1 fruit fly cellular context compared by ENCODE assay signal in genomic region chr2L:3754835-3755547, dm6.
TF ChIP-seq lines count a peak whose summit lies in the region.

No protein-coding gene starts in this region.

TF ChIP-seq in whole organism, embryonic, 481 proteins besides CTCF, POLR2A, EP300 and RAD21 (continued from another document):
- peak; percentile 40; the same call in 1 of the 2 replicates for TF ChIP-seq Adf1 (GFP tag; IDR thresholded peaks at IDR 0.05; lab: Robert Waterston, UW)
- TF ChIP-seq Deaf1 (tag; optimal IDR thresholded peaks at IDR 0.05; lab: Kevin White, UChicago): peak; percentile 22
- TF ChIP-seq TFAM (GFP tag; optimal IDR thresholded peaks at IDR 0.05; lab: Kevin White, UChicago): no peak
- TF ChIP-seq Trl (optimal IDR thresholded peaks at IDR 0.05; lab: Kevin White, UChicago): no peak
- no peak for TF ChIP-seq Trl (GFP tag; optimal IDR thresholded peaks at IDR 0.05; lab: Kevin White, UChicago)
- peak; percentile 24; the same call in 1 of the 2 replicates for TF ChIP-seq HLH3B (GFP tag; IDR thresholded peaks at IDR 0.05; lab: Robert Waterston, UW)
- no peak for TF ChIP-seq zen2 (GFP tag; IDR thresholded peaks at IDR 0.05; lab: Robert Waterston, UW; ENCODE audit: partially characterized antibody)
- peak; percentile 54; the same call in 2 of the 3 replicates for TF ChIP-seq CG11695 (GFP tag; IDR thresholded peaks at IDR 0.05; lab: Robert Waterston, UW)
- no peak for TF ChIP-seq CG32772 (GFP tag; IDR thresholded peaks at IDR 0.05; lab: Robert Waterston, UW)
- peak; percentile 37 for TF ChIP-seq CG17385 (GFP tag; optimal IDR thresholded peaks at IDR 0.05; lab: Kevin White, UChicago)
- TF ChIP-seq CG42726 (GFP tag; IDR thresholded peaks at IDR 0.05; lab: Robert Waterston, UW; ENCODE audit: partially characterized antibody): no peak
- peak; percentile 75 for TF ChIP-seq CG7372 (GFP tag; IDR thresholded peaks at IDR 0.05; lab: Robert Waterston, UW)
- TF ChIP-seq CG4424 (GFP tag; optimal IDR thresholded peaks at IDR 0.05; lab: Kevin White, UChicago): peak; percentile 13
- no peak for TF ChIP-seq dmrt11E (tag; optimal IDR thresholded peaks at IDR 0.05; lab: Kevin White, UChicago)
- TF ChIP-seq CG17328 (GFP tag; IDR thresholded peaks at IDR 0.05; lab: Robert Waterston, UW): peak; percentile 39; the same call in 1 of the 2 replicates
- TF ChIP-seq Xbp1 (GFP tag; optimal IDR thresholded peaks at IDR 0.05; lab: Kevin White, UChicago): peak; percentile 10
- no peak for TF ChIP-seq tup (GFP tag; optimal IDR thresholded peaks at IDR 0.05; lab: Kevin White, UChicago)
- peak; percentile 19; the same call in 1 of the 2 replicates for TF ChIP-seq NFAT (GFP tag; IDR thresholded peaks at IDR 0.05; lab: Robert Waterston, UW)
- TF ChIP-seq prd (optimal IDR thresholded peaks at IDR 0.05; lab: Kevin White, UChicago): no peak
- TF ChIP-seq prd (GFP tag; IDR thresholded peaks at IDR 0.05; lab: Robert Waterston, UW): 0 out of 3 replicates have a peak, but pooled peaks have one; percentile 32
- no peak for TF ChIP-seq CG31441 (GFP tag; IDR thresholded peaks at IDR 0.05; lab: Robert Waterston, UW)
- no peak for TF ChIP-seq CG4730 (GFP tag; IDR thresholded peaks at IDR 0.05; lab: Robert Waterston, UW)
- TF ChIP-seq Dll (GFP tag; IDR thresholded peaks at IDR 0.05; lab: Robert Waterston, UW; ENCODE audit: partially characterized antibody): no peak
- peak; percentile 67 for TF ChIP-seq sob (GFP tag; IDR thresholded peaks at IDR 0.05; lab: Robert Waterston, UW)
- TF ChIP-seq hkb (optimal IDR thresholded peaks at IDR 0.05; lab: Kevin White, UChicago): no peak
- TF ChIP-seq hkb (GFP tag; IDR thresholded peaks at IDR 0.05; lab: Robert Waterston, UW): peak; percentile 64
- TF ChIP-seq dmrt99B (tag; optimal IDR thresholded peaks at IDR 0.05; lab: Kevin White, UChicago): peak; percentile 53
- TF ChIP-seq Fer1 (GFP tag; optimal IDR thresholded peaks at IDR 0.05; lab: Kevin White, UChicago): peak; percentile 81
- TF ChIP-seq Blimp-1 (GFP tag; optimal IDR thresholded peaks at IDR 0.05; lab: Kevin White, UChicago): no peak
- TF ChIP-seq Neu2 (GFP tag; optimal IDR thresholded peaks at IDR 0.05; lab: Kevin White, UChicago; ENCODE audit: borderline replicate concordance): no peak
- no peak for TF ChIP-seq CG12071 (GFP tag; optimal IDR thresholded peaks at IDR 0.05; lab: Kevin White, UChicago)
- peak; percentile 81 for TF ChIP-seq Hmr (GFP tag; optimal IDR thresholded peaks at IDR 0.05; lab: Kevin White, UChicago)
- TF ChIP-seq CG10366 (GFP tag; IDR thresholded peaks at IDR 0.05; lab: Robert Waterston, UW): 0 out of 2 replicates have a peak, but pooled peaks have one; percentile 7
- peak in 1 of 2 experiments; percentile 20 for TF ChIP-seq dpn (GFP tag; optimal IDR thresholded peaks at IDR 0.05; lab: Kevin White, UChicago)
- TF ChIP-seq phol (tag; optimal IDR thresholded peaks at IDR 0.05; lab: Kevin White, UChicago): peak; percentile 7
- TF ChIP-seq Sin3A (optimal IDR thresholded peaks at IDR 0.05; lab: Kevin White, UChicago): no peak
- peak; percentile 41 for TF ChIP-seq CG13424 (tag; optimal IDR thresholded peaks at IDR 0.05; lab: Kevin White, UChicago)
- peak; percentile 52 for TF ChIP-seq Ptx1 (GFP tag; IDR thresholded peaks at IDR 0.05; lab: Robert Waterston, UW)
- TF ChIP-seq CoRest (tag; optimal IDR thresholded peaks at IDR 0.05; lab: Kevin White, UChicago): peak; percentile 2
- no peak for TF ChIP-seq CG10147 (GFP tag; optimal IDR thresholded peaks at IDR 0.05; lab: Kevin White, UChicago)
- TF ChIP-seq MBD-R2 (GFP tag; IDR thresholded peaks at IDR 0.05; lab: Robert Waterston, UW): no peak
- no peak for TF ChIP-seq Six4 (GFP tag; optimal IDR thresholded peaks at IDR 0.05; lab: Kevin White, UChicago)
- peak; percentile 10 for TF ChIP-seq HmgZ (tag; optimal IDR thresholded peaks at IDR 0.05; lab: Kevin White, UChicago)
- TF ChIP-seq ci (GFP tag; IDR thresholded peaks at IDR 0.05; lab: Robert Waterston, UW): peak; percentile 38; the same call in 1 of the 3 replicates
- TF ChIP-seq CG9932 (GFP tag; IDR thresholded peaks at IDR 0.05; lab: Robert Waterston, UW): peak; percentile 58
- TF ChIP-seq CG3847 (GFP tag; IDR thresholded peaks at IDR 0.05; lab: Robert Waterston, UW): peak; percentile 28; the same call in 1 of the 2 replicates
- TF ChIP-seq bcd (GFP tag; optimal IDR thresholded peaks at IDR 0.05; lab: Kevin White, UChicago): peak; percentile 43
- no peak for TF ChIP-seq al (GFP tag; IDR thresholded peaks at IDR 0.05; lab: Robert Waterston, UW)
- peak; percentile 99 for TF ChIP-seq CG13894 (tag; optimal IDR thresholded peaks at IDR 0.05; lab: Kevin White, UChicago)
- no peak for TF ChIP-seq CG14860 (GFP tag; IDR thresholded peaks at IDR 0.05; lab: Robert Waterston, UW; ENCODE audit: partially characterized antibody)
- peak; percentile 44 for TF ChIP-seq CG9727 (GFP tag; optimal IDR thresholded peaks at IDR 0.05; lab: Kevin White, UChicago)
- TF ChIP-seq Ada2b (GFP tag; IDR thresholded peaks at IDR 0.05; lab: Robert Waterston, UW): peak; percentile 43; the same call in 1 of the 2 replicates
- TF ChIP-seq Spps (tag; optimal IDR thresholded peaks at IDR 0.05; lab: Kevin White, UChicago): no peak
- 0 out of 2 replicates have a peak, but pooled peaks have one; percentile 13 for TF ChIP-seq CG14014 (GFP tag; IDR thresholded peaks at IDR 0.05; lab: Robert Waterston, UW)
- TF ChIP-seq pho (GFP tag; optimal IDR thresholded peaks at IDR 0.05; lab: Kevin White, UChicago): peak; percentile 2
- peak; percentile 2 for TF ChIP-seq Bteb2 (GFP tag; optimal IDR thresholded peaks at IDR 0.05; lab: Kevin White, UChicago)
- TF ChIP-seq CG6272 (GFP tag; IDR thresholded peaks at IDR 0.05; lab: Robert Waterston, UW): no peak
- peak; percentile 42; the same call in 1 of the 2 replicates for TF ChIP-seq ranshi (GFP tag; IDR thresholded peaks at IDR 0.05; lab: Robert Waterston, UW)
- peak; percentile 78 for TF ChIP-seq CG2120 (GFP tag; optimal IDR thresholded peaks at IDR 0.05; lab: Kevin White, UChicago)
- TF ChIP-seq br (optimal IDR thresholded peaks at IDR 0.05; lab: Kevin White, UChicago): no peak
- peak; percentile 84 for TF ChIP-seq lab (GFP tag; optimal IDR thresholded peaks at IDR 0.05; lab: Kevin White, UChicago)
- TF ChIP-seq knrl (GFP tag; IDR thresholded peaks at IDR 0.05; lab: Robert Waterston, UW; ENCODE audit: partially characterized antibody): no peak
- no peak for TF ChIP-seq CG8388 (GFP tag; optimal IDR thresholded peaks at IDR 0.05; lab: Kevin White, UChicago)
- TF ChIP-seq CG32532 (GFP tag; IDR thresholded peaks at IDR 0.05; lab: Robert Waterston, UW): peak; percentile 47; the same call in 1 of the 2 replicates
- TF ChIP-seq CG2678 (tag; optimal IDR thresholded peaks at IDR 0.05; lab: Kevin White, UChicago): peak; percentile 69
- peak; percentile 54 for TF ChIP-seq CG15269 (tag; optimal IDR thresholded peaks at IDR 0.05; lab: Kevin White, UChicago)
- TF ChIP-seq Ets65A (GFP tag; lab: Kevin White, UChicago): peak; percentile 61
- no peak for TF ChIP-seq Usf (GFP tag; optimal IDR thresholded peaks at IDR 0.05; lab: Kevin White, UChicago)
- peak; percentile 38 for TF ChIP-seq Dek (tag; optimal IDR thresholded peaks at IDR 0.05; lab: Kevin White, UChicago)
- TF ChIP-seq cwo (GFP tag; optimal IDR thresholded peaks at IDR 0.05; lab: Kevin White, UChicago): peak; percentile 50
- TF ChIP-seq CG3281 (GFP tag; optimal IDR thresholded peaks at IDR 0.05; lab: Kevin White, UChicago): peak; percentile 62
- peak; percentile 2 for TF ChIP-seq HLH54F (GFP tag; optimal IDR thresholded peaks at IDR 0.05; lab: Kevin White, UChicago)
- TF ChIP-seq CG18011 (GFP tag; optimal IDR thresholded peaks at IDR 0.05; lab: Kevin White, UChicago): no peak
- no peak for TF ChIP-seq CG34224 (GFP tag; IDR thresholded peaks at IDR 0.05; lab: Robert Waterston, UW; ENCODE audit: partially characterized antibody)
- peak; percentile 59; the same call in 2 of the 3 replicates for TF ChIP-seq dysf (GFP tag; IDR thresholded peaks at IDR 0.05; lab: Robert Waterston, UW)
- no peak for TF ChIP-seq hbn (GFP tag; IDR thresholded peaks at IDR 0.05; lab: Robert Waterston, UW; ENCODE audit: partially characterized antibody)
- TF ChIP-seq Vsx1 (GFP tag; optimal IDR thresholded peaks at IDR 0.05; lab: Kevin White, UChicago): no peak
- peak; percentile 67; the same call in 2 of the 3 replicates for TF ChIP-seq Dbx (GFP tag; IDR thresholded peaks at IDR 0.05; lab: Robert Waterston, UW)
- TF ChIP-seq Lpt (GFP tag; optimal IDR thresholded peaks at IDR 0.05; lab: Kevin White, UChicago): no peak
- TF ChIP-seq Fer3 (tag; optimal IDR thresholded peaks at IDR 0.05; lab: Kevin White, UChicago): peak; percentile 54
- no peak for TF ChIP-seq crp (GFP tag; optimal IDR thresholded peaks at IDR 0.05; lab: Kevin White, UChicago)
- TF ChIP-seq Oli (tag; optimal IDR thresholded peaks at IDR 0.05; lab: Kevin White, UChicago): peak; percentile 32
- peak in 1 of 2 experiments; percentile 53 for TF ChIP-seq Hr51 (GFP tag; optimal IDR thresholded peaks at IDR 0.05; lab: Kevin White, UChicago)
- 0 out of 2 replicates have a peak, but pooled peaks have one; percentile 8 for TF ChIP-seq cas (GFP tag; IDR thresholded peaks at IDR 0.05; lab: Robert Waterston, UW)
- no peak for TF ChIP-seq Doc2 (GFP tag; IDR thresholded peaks at IDR 0.05; lab: Robert Waterston, UW)
- peak; percentile 65; the same call in 2 of the 3 replicates for TF ChIP-seq row (GFP tag; IDR thresholded peaks at IDR 0.05; lab: Robert Waterston, UW)
- TF ChIP-seq CG10267 (tag; optimal IDR thresholded peaks at IDR 0.05; lab: Kevin White, UChicago): peak; percentile 0
- TF ChIP-seq Doc3 (GFP tag; IDR thresholded peaks at IDR 0.05; lab: Robert Waterston, UW; ENCODE audit: partially characterized antibody): no peak
- no peak for TF ChIP-seq pita (GFP tag; optimal IDR thresholded peaks at IDR 0.05; lab: Kevin White, UChicago)
- peak; percentile 38 for TF ChIP-seq caup (GFP tag; optimal IDR thresholded peaks at IDR 0.05; lab: Kevin White, UChicago; ENCODE audit: severe bottlenecking)
- TF ChIP-seq Hsf (GFP tag; optimal IDR thresholded peaks at IDR 0.05; lab: Kevin White, UChicago): peak; percentile 7
- peak; percentile 68 for TF ChIP-seq CG7556 (GFP tag; optimal IDR thresholded peaks at IDR 0.05; lab: Kevin White, UChicago)
- 0 out of 3 replicates have a peak, but pooled peaks have one; percentile 28 for TF ChIP-seq CG2889 (GFP tag; IDR thresholded peaks at IDR 0.05; lab: Robert Waterston, UW)
- TF ChIP-seq CG12659 (GFP tag; optimal IDR thresholded peaks at IDR 0.05; lab: Kevin White, UChicago): peak; percentile 25
- no peak for TF ChIP-seq mld (GFP tag; IDR thresholded peaks at IDR 0.05; lab: Robert Waterston, UW; ENCODE audit: partially characterized antibody)
- 0 out of 2 replicates have a peak, but pooled peaks have one; percentile 35 for TF ChIP-seq ssp (GFP tag; IDR thresholded peaks at IDR 0.05; lab: Robert Waterston, UW)
- peak; percentile 21; the same call in 1 of the 2 replicates for TF ChIP-seq sisA (GFP tag; IDR thresholded peaks at IDR 0.05; lab: Robert Waterston, UW)
- TF ChIP-seq jumu (GFP tag; optimal IDR thresholded peaks at IDR 0.05; lab: Kevin White, UChicago): no peak
- TF ChIP-seq Camta (GFP tag; optimal IDR thresholded peaks at IDR 0.05; lab: Kevin White, UChicago): no peak
- TF ChIP-seq Dip2 (GFP tag; IDR thresholded peaks at IDR 0.05; lab: Robert Waterston, UW): no peak
- TF ChIP-seq slbo (GFP tag; IDR thresholded peaks at IDR 0.05; lab: Robert Waterston, UW): peak; percentile 64
- peak; percentile 33; the same call in 1 of the 2 replicates for TF ChIP-seq CG6689 (GFP tag; IDR thresholded peaks at IDR 0.05; lab: Robert Waterston, UW)
- TF ChIP-seq Xrp1 (GFP tag; IDR thresholded peaks at IDR 0.05; lab: Robert Waterston, UW): peak; percentile 42; the same call in 1 of the 2 replicates
- TF ChIP-seq slou (GFP tag; optimal IDR thresholded peaks at IDR 0.05; lab: Kevin White, UChicago): no peak
- peak; percentile 62 for TF ChIP-seq Rfx (GFP tag; IDR thresholded peaks at IDR 0.05; lab: Robert Waterston, UW)
- peak; percentile 15 for TF ChIP-seq HHEX (GFP tag; optimal IDR thresholded peaks at IDR 0.05; lab: Kevin White, UChicago)
- TF ChIP-seq pan (optimal IDR thresholded peaks at IDR 0.05; lab: Kevin White, UChicago): no peak
- peak in 1 of 2 experiments; percentile 27 for TF ChIP-seq pan (GFP tag; optimal IDR thresholded peaks at IDR 0.05 in 1 of 2, IDR thresholded peaks at IDR 0.05 in 1 of 2)
- TF ChIP-seq CG6654 (GFP tag; optimal IDR thresholded peaks at IDR 0.05; lab: Kevin White, UChicago): no peak
- TF ChIP-seq CG13296 (GFP tag; optimal IDR thresholded peaks at IDR 0.05; lab: Kevin White, UChicago): peak; percentile 24
- TF ChIP-seq wdn (GFP tag; IDR thresholded peaks at IDR 0.05; lab: Robert Waterston, UW): 0 out of 2 replicates have a peak, but pooled peaks have one; percentile 20
- peak; percentile 19 for TF ChIP-seq ind (GFP tag; optimal IDR thresholded peaks at IDR 0.05; lab: Kevin White, UChicago)
- TF ChIP-seq tgo (GFP tag; IDR thresholded peaks at IDR 0.05; lab: Robert Waterston, UW): peak; percentile 52; the same call in 1 of the 3 replicates
- TF ChIP-seq Med (GFP tag; lab: Kevin White, UChicago): peak; percentile 58
- TF ChIP-seq zfh2 (GFP tag; optimal IDR thresholded peaks at IDR 0.05; lab: Kevin White, UChicago): peak; percentile 5
- TF ChIP-seq CG14441 (GFP tag; IDR thresholded peaks at IDR 0.05; lab: Robert Waterston, UW): peak; percentile 36
- TF ChIP-seq CG7839 (tag; optimal IDR thresholded peaks at IDR 0.05; lab: Kevin White, UChicago): peak; percentile 55
- TF ChIP-seq Nf-YC (tag; optimal IDR thresholded peaks at IDR 0.05; lab: Kevin White, UChicago): no peak
- TF ChIP-seq BtbVII (GFP tag; optimal IDR thresholded peaks at IDR 0.05; lab: Kevin White, UChicago): peak; percentile 13
- TF ChIP-seq oc (tag; optimal IDR thresholded peaks at IDR 0.05; lab: Kevin White, UChicago): no peak
- TF ChIP-seq CG6765 (GFP tag; optimal IDR thresholded peaks at IDR 0.05; lab: Kevin White, UChicago): peak; percentile 24
- peak; percentile 34 for TF ChIP-seq NfI (GFP tag; optimal IDR thresholded peaks at IDR 0.05; lab: Kevin White, UChicago)
- peak; percentile 68 for TF ChIP-seq Atf6 (GFP tag; IDR thresholded peaks at IDR 0.05; lab: Robert Waterston, UW)
TF ChIP-seq in whole organism, embryonic: peak in this region for 93.
